Worm (Caenorhabditis elegans): ENCODE measurements around the gene F31F6.2.

Gene F31F6.2

DNA sequence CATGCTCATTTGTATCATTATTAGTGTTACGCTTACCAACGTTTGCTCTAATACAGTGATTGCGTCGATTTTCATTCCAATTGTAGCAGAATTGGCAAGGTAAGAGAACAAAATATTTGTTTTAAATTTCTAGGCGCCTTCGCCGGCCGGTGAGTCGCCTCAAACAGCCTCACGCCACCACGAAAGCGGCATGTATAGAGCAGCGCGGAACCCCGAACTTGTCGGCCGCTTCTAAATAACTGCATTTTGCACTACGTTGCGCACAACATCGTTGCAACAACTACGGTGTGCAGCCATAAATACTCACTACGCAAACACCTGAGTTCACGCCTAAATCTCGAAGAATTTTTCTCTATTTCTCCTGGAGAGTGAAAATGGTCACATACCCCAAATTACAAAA is 25.5 kb upstream of the F31F6.2 start:
- TF ChIP-seq flt-1 (GFP tag; IDR thresholded peaks at IDR 0.05) (no peak), med-1 (GFP tag; optimal IDR thresholded peaks at IDR 0.05; ENCODE audit: insufficient read depth) (no peak), ref-1 (GFP tag; conservative IDR thresholded peaks at IDR 0.05) (no peak), T22C8.4 (GFP tag; IDR thresholded peaks at IDR 0.05) (no peak)

- TF ChIP-seq klf-2 (GFP tag; conservative IDR thresholded peaks at IDR 0.05) (no peak), ztf-29 (GFP tag; IDR thresholded peaks at IDR 0.05) (no peak), ref-1 (GFP tag; conservative IDR thresholded peaks at IDR 0.05) (no peak), T22C8.4 (GFP tag; IDR thresholded peaks at IDR 0.05) (no peak), med-1 (GFP tag; optimal IDR thresholded peaks at IDR 0.05; ENCODE audit: insufficient read depth) (no peak), ztf-23 (GFP tag; IDR thresholded peaks at IDR 0.05) (no peak), flt-1 (GFP tag; IDR thresholded peaks at IDR 0.05) (no peak), tab-1 (GFP tag; IDR thresholded peaks at IDR 0.05) (no peak), cog-1 (tag; optimal IDR thresholded peaks at IDR 0.05) (no peak)
Observed at ce11 chrX:14894845-14895244, 23.2 kb upstream of the F31F6.2 start, which contains the start of gene nac-1. TSS of gene nac-1 (plus strand) at chrX:14895145.

DNA sequence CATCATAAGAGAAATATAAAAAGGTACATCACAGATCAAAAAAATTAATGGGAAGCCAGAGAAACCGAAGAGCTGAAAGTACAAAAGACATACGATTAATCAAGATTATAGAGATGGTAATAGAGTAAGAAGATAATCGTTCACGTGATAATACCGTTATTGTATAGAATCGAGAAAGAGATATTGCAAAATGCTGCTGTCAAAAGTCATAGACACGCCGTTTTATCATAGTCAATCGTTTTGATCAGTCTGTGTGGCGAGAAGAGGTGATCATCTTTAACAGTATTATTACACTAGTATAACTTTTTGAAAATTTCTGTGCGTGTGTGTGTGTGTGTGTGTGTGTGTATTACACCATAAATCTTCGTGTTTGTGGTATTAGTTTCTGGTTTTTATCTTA is 22.7 kb upstream of the F31F6.2 start:
- no peak for TF ChIP-seq T22C8.4 (GFP tag; IDR thresholded peaks at IDR 0.05)
- TF ChIP-seq klf-2 (GFP tag; conservative IDR thresholded peaks at IDR 0.05): no peak
- no peak for TF ChIP-seq cog-1 (tag; optimal IDR thresholded peaks at IDR 0.05)
- TF ChIP-seq ztf-29 (GFP tag; IDR thresholded peaks at IDR 0.05): no peak
- TF ChIP-seq med-1 (GFP tag; optimal IDR thresholded peaks at IDR 0.05; ENCODE audit: insufficient read depth): no peak
- TF ChIP-seq flt-1 (GFP tag; IDR thresholded peaks at IDR 0.05): no peak

DNA sequence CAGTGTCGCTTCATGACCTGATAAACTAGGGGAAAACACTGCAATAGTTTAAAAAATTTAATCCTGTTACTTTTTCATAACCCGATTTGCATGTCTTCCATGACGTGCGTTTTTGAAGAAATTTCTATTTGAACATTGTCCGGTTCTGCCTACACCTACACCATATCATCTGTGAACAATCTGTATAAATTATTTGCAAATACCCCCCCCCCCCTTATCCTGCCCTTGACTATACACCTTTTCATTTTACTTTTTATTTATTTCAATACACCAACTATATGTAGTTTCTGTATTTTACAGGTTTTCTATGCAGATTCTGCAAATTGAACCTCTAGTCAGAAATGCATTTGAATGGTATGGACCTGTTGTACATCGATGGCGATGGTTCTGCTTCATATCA is 16.5 kb upstream of the F31F6.2 start, which contains the start of gene daf-6:
TSS of gene daf-6 (plus strand) at position 301 of the 400 bp plus-strand sequence.
- TF ChIP-seq tab-1 (GFP tag; IDR thresholded peaks at IDR 0.05): no peak
- TF ChIP-seq ref-1 (GFP tag; conservative IDR thresholded peaks at IDR 0.05): no peak
- no peak for TF ChIP-seq ztf-29 (GFP tag; IDR thresholded peaks at IDR 0.05)
- TF ChIP-seq flt-1 (GFP tag; IDR thresholded peaks at IDR 0.05): no peak
- no peak for TF ChIP-seq med-1 (GFP tag; optimal IDR thresholded peaks at IDR 0.05; ENCODE audit: insufficient read depth)
- no peak for TF ChIP-seq T22C8.4 (GFP tag; IDR thresholded peaks at IDR 0.05)
- TF ChIP-seq ztf-23 (GFP tag; IDR thresholded peaks at IDR 0.05): no peak
- no peak for TF ChIP-seq klf-2 (GFP tag; conservative IDR thresholded peaks at IDR 0.05)
- TF ChIP-seq cog-1 (tag; optimal IDR thresholded peaks at IDR 0.05): no peak

DNA sequence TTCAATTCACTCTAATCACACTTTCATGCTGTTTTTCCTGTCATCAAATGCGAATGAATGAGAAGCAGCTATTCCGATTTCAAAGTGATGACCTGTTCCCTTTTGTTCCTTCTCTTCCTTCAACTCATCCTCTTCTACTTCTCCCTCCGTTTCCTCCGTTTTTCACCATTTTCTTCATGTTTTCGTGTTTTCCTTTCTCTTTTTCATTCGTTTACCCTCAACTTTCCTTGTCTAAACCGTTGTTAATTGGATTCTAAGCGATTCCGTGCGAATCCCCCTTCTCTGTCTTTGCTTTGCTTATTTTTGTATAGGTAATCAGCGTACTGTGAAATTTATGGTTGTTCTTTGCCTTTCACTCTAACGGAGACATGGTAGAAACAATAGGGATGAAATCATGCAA is 14.2 kb upstream of the F31F6.2 start:
- TF ChIP-seq ref-1 (GFP tag; conservative IDR thresholded peaks at IDR 0.05): no peak
- TF ChIP-seq tab-1 (GFP tag; IDR thresholded peaks at IDR 0.05): no peak
- no peak for TF ChIP-seq med-1 (GFP tag; optimal IDR thresholded peaks at IDR 0.05; ENCODE audit: insufficient read depth)
- no peak for TF ChIP-seq cog-1 (tag; optimal IDR thresholded peaks at IDR 0.05)
- no peak for TF ChIP-seq ztf-23 (GFP tag; IDR thresholded peaks at IDR 0.05)
- no peak for TF ChIP-seq T22C8.4 (GFP tag; IDR thresholded peaks at IDR 0.05)
- TF ChIP-seq klf-2 (GFP tag; conservative IDR thresholded peaks at IDR 0.05): no peak
- TF ChIP-seq flt-1 (GFP tag; IDR thresholded peaks at IDR 0.05): no peak
- no peak for TF ChIP-seq ztf-29 (GFP tag; IDR thresholded peaks at IDR 0.05)

ce11 chrX:14881119-14881518 is 9.4 kb upstream of the F31F6.2 start, which contains the start of gene flp-8:
TSS of gene flp-8 (plus strand) at chrX:14881419.
- no peak for TF ChIP-seq klf-2 (GFP tag; conservative IDR thresholded peaks at IDR 0.05)
- TF ChIP-seq T22C8.4 (GFP tag; IDR thresholded peaks at IDR 0.05): no peak
- no peak for TF ChIP-seq flt-1 (GFP tag; IDR thresholded peaks at IDR 0.05)
- no peak for TF ChIP-seq ztf-29 (GFP tag; IDR thresholded peaks at IDR 0.05)
- TF ChIP-seq ztf-23 (GFP tag; IDR thresholded peaks at IDR 0.05): no peak
- no peak for TF ChIP-seq med-1 (GFP tag; optimal IDR thresholded peaks at IDR 0.05; ENCODE audit: insufficient read depth)
- no peak for TF ChIP-seq tab-1 (GFP tag; IDR thresholded peaks at IDR 0.05)
- no peak for TF ChIP-seq ref-1 (GFP tag; conservative IDR thresholded peaks at IDR 0.05)
- no peak for TF ChIP-seq cog-1 (tag; optimal IDR thresholded peaks at IDR 0.05)

DNA sequence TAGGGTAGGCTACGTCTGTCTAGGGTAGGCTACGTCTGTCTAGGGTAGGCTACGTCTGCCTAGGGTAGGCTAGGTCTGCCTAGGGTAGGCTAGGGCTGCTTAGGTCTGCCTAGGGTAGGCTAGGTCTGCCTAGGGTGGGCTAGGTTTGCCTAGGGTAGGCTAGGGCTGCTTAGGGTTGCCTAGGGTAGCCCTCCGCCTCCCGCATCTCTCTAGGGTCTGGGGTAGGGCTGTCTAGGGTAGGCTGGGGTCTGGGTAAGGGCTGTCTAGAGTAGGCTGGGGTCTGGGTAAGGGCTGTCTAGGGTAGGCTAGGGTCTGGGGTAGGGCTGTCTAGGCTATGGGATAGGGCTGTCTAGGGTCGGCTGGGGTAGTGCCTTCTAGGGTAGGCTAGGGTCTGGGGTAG is 6.0 kb upstream of the F31F6.2 start:
- TF ChIP-seq ref-1 (GFP tag; conservative IDR thresholded peaks at IDR 0.05): no peak
- TF ChIP-seq flt-1 (GFP tag; IDR thresholded peaks at IDR 0.05): no peak
- no peak for TF ChIP-seq klf-2 (GFP tag; conservative IDR thresholded peaks at IDR 0.05)
- TF ChIP-seq med-1 (GFP tag; optimal IDR thresholded peaks at IDR 0.05; ENCODE audit: insufficient read depth): no peak
- TF ChIP-seq cog-1 (tag; optimal IDR thresholded peaks at IDR 0.05): no peak

- TF ChIP-seq med-1 (GFP tag; optimal IDR thresholded peaks at IDR 0.05; ENCODE audit: insufficient read depth): no peak
- TF ChIP-seq flt-1 (GFP tag; IDR thresholded peaks at IDR 0.05): no peak
- no peak for TF ChIP-seq ref-1 (GFP tag; conservative IDR thresholded peaks at IDR 0.05)
- TF ChIP-seq ztf-29 (GFP tag; IDR thresholded peaks at IDR 0.05): no peak
- no peak for TF ChIP-seq T22C8.4 (GFP tag; IDR thresholded peaks at IDR 0.05)
- TF ChIP-seq tab-1 (GFP tag; IDR thresholded peaks at IDR 0.05): no peak
- no peak for TF ChIP-seq cog-1 (tag; optimal IDR thresholded peaks at IDR 0.05)
- no peak for TF ChIP-seq klf-2 (GFP tag; conservative IDR thresholded peaks at IDR 0.05)
- TF ChIP-seq ztf-23 (GFP tag; IDR thresholded peaks at IDR 0.05): no peak
Observed at ce11 chrX:14875668-14876067, 4.0 kb upstream of the F31F6.2 start, which contains the start of gene sssh-1. TSS of gene sssh-1 (plus strand) at chrX:14875968.

DNA sequence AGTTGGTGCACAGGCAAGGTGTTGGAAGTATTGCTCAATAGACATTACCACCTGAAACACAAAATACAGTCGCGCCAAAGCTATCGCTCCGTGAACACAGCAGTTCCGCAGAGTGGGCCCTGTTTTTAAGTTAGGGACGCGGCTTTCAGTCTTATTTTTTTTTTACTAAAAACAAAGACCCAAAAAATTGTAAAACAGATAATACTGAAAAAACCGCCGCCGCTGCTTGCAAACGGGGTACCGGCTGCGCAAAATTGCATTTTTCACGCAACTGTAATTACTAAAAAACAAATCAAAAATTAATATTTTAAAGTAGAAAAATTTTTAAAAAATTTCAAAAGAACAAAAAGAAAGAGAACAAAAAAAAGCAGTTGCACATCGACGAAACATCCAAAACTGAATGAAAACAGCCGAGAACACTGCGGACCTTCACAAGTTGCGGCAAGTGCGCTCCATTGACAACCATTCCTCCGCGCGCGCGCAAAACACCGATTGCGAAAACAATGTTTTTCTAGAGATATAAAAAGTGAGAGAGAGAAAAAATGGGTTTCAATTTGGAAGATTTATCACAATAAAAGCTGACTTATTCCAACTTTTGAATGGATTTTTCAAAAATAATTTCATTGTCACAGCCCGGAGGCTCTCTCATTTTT is 1.3 kb upstream of the F31F6.2 start, which contains the start of gene F31F6.3:
TSS of gene F31F6.3 (minus strand) at position 51 of the 653 bp plus-strand sequence.
- no peak for TF ChIP-seq cog-1 (tag; optimal IDR thresholded peaks at IDR 0.05)
- TF ChIP-seq ref-1 (GFP tag; conservative IDR thresholded peaks at IDR 0.05): no peak
- TF ChIP-seq flt-1 (GFP tag; IDR thresholded peaks at IDR 0.05): no peak
- no peak for TF ChIP-seq ztf-23 (GFP tag; IDR thresholded peaks at IDR 0.05)
- TF ChIP-seq med-1 (GFP tag; optimal IDR thresholded peaks at IDR 0.05; ENCODE audit: insufficient read depth): no peak

DNA sequence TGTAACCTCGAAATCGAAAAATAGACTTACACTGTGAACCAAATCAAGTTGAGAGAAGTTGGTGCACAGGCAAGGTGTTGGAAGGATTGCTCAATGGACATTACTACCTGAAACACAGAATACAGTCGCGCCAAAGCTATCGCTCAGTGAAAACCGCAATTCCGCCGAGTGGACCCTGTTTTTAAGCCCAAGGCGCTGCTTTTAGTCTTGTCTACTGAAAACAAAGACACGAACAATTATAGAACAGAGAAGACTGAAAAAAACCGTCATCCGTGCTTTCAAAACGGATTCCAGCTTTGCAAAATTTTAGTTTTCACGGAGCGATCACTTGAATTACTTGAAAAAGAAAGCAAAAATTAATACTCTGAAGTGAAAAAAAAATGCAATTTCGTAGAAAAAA is 3.5 kb downstream of the F31F6.2 start, which contains the start of gene F31F6.1:
TSS of gene F31F6.1 (minus strand) at position 101 of the 400 bp plus-strand sequence.
- TF ChIP-seq cog-1 (tag; optimal IDR thresholded peaks at IDR 0.05) (no peak), ref-1 (GFP tag; conservative IDR thresholded peaks at IDR 0.05) (no peak), med-1 (GFP tag; optimal IDR thresholded peaks at IDR 0.05; ENCODE audit: insufficient read depth) (no peak), tab-1 (GFP tag; IDR thresholded peaks at IDR 0.05) (no peak), ztf-23 (GFP tag; IDR thresholded peaks at IDR 0.05) (no peak), klf-2 (GFP tag; conservative IDR thresholded peaks at IDR 0.05) (no peak), ztf-29 (GFP tag; IDR thresholded peaks at IDR 0.05) (no peak), flt-1 (GFP tag; IDR thresholded peaks at IDR 0.05) (no peak), T22C8.4 (GFP tag; IDR thresholded peaks at IDR 0.05) (no peak)

Measured in whole organism, midembryonic.